Worm (Caenorhabditis elegans) whole organism, L3 larva: ENCODE results near the gene pri-1.
A peak's percentile ranks its signal among the peaks of the same experiment; 100 is the strongest.

ENCODE experiments used
- R02D3.7 ChIP-seq: fragments of 150-350 bp; optimal IDR thresholded peaks from 2 replicates; lab custom pipeline; 2014; ENCODE audit warnings: missing biosample characterization, missing genetic modification characterization
- ZK546.5 ChIP-seq: sonication (generic microtip); optimal IDR thresholded peaks from 2 replicates; lab custom pipeline; 2017; ENCODE audit warnings: missing biosample characterization, missing genetic modification characterization
- ama-1 ChIP-seq: fragments of 150-350 bp; optimal IDR thresholded peaks from 2 replicates; lab custom pipeline; 2018
- ceh-16 ChIP-seq: sonication (generic microtip); optimal IDR thresholded peaks from 2 replicates; lab custom pipeline; 2017; ENCODE audit warnings: missing biosample characterization, missing genetic modification characterization
- ceh-28 ChIP-seq: fragments of 150-350 bp; optimal IDR thresholded peaks from 2 replicates; lab custom pipeline; 2014; ENCODE audit warnings: missing biosample characterization, missing genetic modification reagents, missing genetic modification characterization
- ceh-82 ChIP-seq: fragments of 150-350 bp; optimal IDR thresholded peaks from 2 replicates; lab custom pipeline; 2014; ENCODE audit warnings: missing biosample characterization, missing genetic modification characterization
- ceh-9 ChIP-seq: sonication (generic microtip); optimal IDR thresholded peaks from 2 replicates; lab custom pipeline; 2018; ENCODE audit warnings: missing biosample characterization, missing genetic modification characterization
- daf-12 ChIP-seq: fragments of 150-350 bp; optimal IDR thresholded peaks from 2 replicates; lab custom pipeline; 2014; ENCODE audit warnings: missing biosample characterization, missing genetic modification reagents, missing genetic modification characterization
- egl-27 ChIP-seq: sonication (generic microtip); optimal IDR thresholded peaks from 4 replicates; lab custom pipeline; 2017; ENCODE audit warnings: missing biosample characterization, missing genetic modification reagents, missing genetic modification characterization
- egl-5 ChIP-seq: fragments of 150-350 bp; optimal IDR thresholded peaks from 2 replicates; lab custom pipeline; 2017; ENCODE audit warnings: missing biosample characterization, missing genetic modification reagents, missing genetic modification characterization, inconsistent platforms
- elt-1 ChIP-seq: fragments of 150-350 bp; optimal IDR thresholded peaks from 2 replicates; lab custom pipeline; 2014; ENCODE audit warnings: missing biosample characterization, missing genetic modification characterization
- elt-2 ChIP-seq: sonication (generic microtip); optimal IDR thresholded peaks from 2 replicates; lab custom pipeline; 2016; ENCODE audit warnings: missing genetic modification reagents, mild to moderate bottlenecking, missing genetic modification characterization, missing compliant biosample characterization
- elt-3 ChIP-seq, 3 experiments: fragments of 150-350 bp in 1 of 3; sonication (generic microtip) in 2 of 3; optimal IDR thresholded peaks; 2 replicates in 2 of 3; 4 replicates in 1 of 3; lab custom pipeline; 2014 to 2017; ENCODE audit warnings: missing biosample characterization in 3 of 3, missing genetic modification characterization in 3 of 3
- fkh-10 ChIP-seq: sonication (generic microtip); optimal IDR thresholded peaks from 2 replicates; lab custom pipeline; 2017; ENCODE audit warnings: missing biosample characterization, missing genetic modification reagents, missing genetic modification characterization
- fkh-2 ChIP-seq: fragments of 150-350 bp; optimal IDR thresholded peaks from 2 replicates; lab custom pipeline; 2014; ENCODE audit warnings: missing biosample characterization, missing genetic modification reagents, missing genetic modification characterization
- fos-1 ChIP-seq: fragments of 150-350 bp; optimal IDR thresholded peaks from 2 replicates; lab custom pipeline; 2014; ENCODE audit warnings: missing biosample characterization, missing genetic modification characterization
- hmg-11 ChIP-seq: sonication (generic microtip); optimal IDR thresholded peaks from 2 replicates; lab custom pipeline; 2016; ENCODE audit warnings: missing genetic modification characterization, missing compliant biosample characterization
- jun-1 ChIP-seq: fragments of 150-350 bp; optimal IDR thresholded peaks from 2 replicates; lab custom pipeline; 2014; ENCODE audit warnings: missing biosample characterization, missing genetic modification reagents, missing genetic modification characterization
- lin-15B ChIP-seq: fragments of 150-350 bp; optimal IDR thresholded peaks from 2 replicates; lab custom pipeline; 2014; ENCODE audit warnings: missing biosample characterization, missing genetic modification characterization
- lin-39 ChIP-seq: fragments of 150-350 bp; optimal IDR thresholded peaks from 2 replicates; lab custom pipeline; 2018; ENCODE audit warnings: missing biosample characterization, missing genetic modification reagents, missing genetic modification characterization
- lsy-12 ChIP-seq: sonication (generic microtip); optimal IDR thresholded peaks from 2 replicates; lab custom pipeline; 2016; ENCODE audit warnings: mild to moderate bottlenecking, missing genetic modification characterization, missing compliant biosample characterization
- mdl-1 ChIP-seq: fragments of 150-350 bp; optimal IDR thresholded peaks from 2 replicates; lab custom pipeline; 2014; ENCODE audit warnings: missing biosample characterization, missing genetic modification characterization
- mml-1 ChIP-seq: fragments of 150-350 bp; sonication (generic microtip); optimal IDR thresholded peaks from 3 replicates; lab custom pipeline; 2014; ENCODE audit warnings: missing biosample characterization, missing genetic modification characterization
- nfya-1 ChIP-seq: sonication (generic microtip); optimal IDR thresholded peaks from 2 replicates; lab custom pipeline; 2017; ENCODE audit warnings: missing genetic modification characterization, mild to moderate bottlenecking, missing compliant biosample characterization, antibody characterized with exemption, moderate library complexity; ENCODE audit not compliant: insufficient read depth
- nhr-12 ChIP-seq: fragments of 150-350 bp; optimal IDR thresholded peaks from 2 replicates; lab custom pipeline; 2014; ENCODE audit warnings: missing biosample characterization, missing genetic modification characterization
- nhr-23 ChIP-seq: fragments of 150-350 bp; optimal IDR thresholded peaks from 2 replicates; lab custom pipeline; 2014; ENCODE audit warnings: missing biosample characterization, missing genetic modification reagents, missing genetic modification characterization
- nhr-237 ChIP-seq: fragments of 150-350 bp; optimal IDR thresholded peaks from 2 replicates; lab custom pipeline; 2014; ENCODE audit warnings: missing biosample characterization, missing genetic modification characterization
- nhr-25 ChIP-seq: sonication (generic microtip); optimal IDR thresholded peaks from 2 replicates; lab custom pipeline; 2017; ENCODE audit warnings: missing biosample characterization, missing genetic modification characterization
- nhr-28 ChIP-seq: fragments of 150-350 bp; optimal IDR thresholded peaks from 2 replicates; lab custom pipeline; 2014; ENCODE audit warnings: missing biosample characterization, missing genetic modification characterization
- nhr-43 ChIP-seq: sonication (generic microtip); optimal IDR thresholded peaks from 2 replicates; lab custom pipeline; 2016; ENCODE audit warnings: mild to moderate bottlenecking, missing genetic modification characterization, missing compliant biosample characterization; ENCODE audit not compliant: poor library complexity, severe bottlenecking
- nhr-67 ChIP-seq: fragments of 150-350 bp; optimal IDR thresholded peaks from 2 replicates; lab custom pipeline; 2014; ENCODE audit warnings: missing biosample characterization, missing genetic modification characterization
- pha-4 ChIP-seq: fragments of 150-350 bp; optimal IDR thresholded peaks from 2 replicates; lab custom pipeline; 2014; ENCODE audit warnings: missing biosample characterization, missing genetic modification reagents, missing genetic modification characterization
- pqm-1 ChIP-seq: fragments of 150-350 bp; optimal IDR thresholded peaks from 2 replicates; lab custom pipeline; 2017; ENCODE audit warnings: missing biosample characterization, missing genetic modification characterization, inconsistent platforms
- sea-2 ChIP-seq: fragments of 150-350 bp; sonication (generic microtip); optimal IDR thresholded peaks from 4 replicates; lab custom pipeline; 2014; ENCODE audit warnings: missing biosample characterization, missing genetic modification reagents, missing genetic modification characterization
- skn-1 ChIP-seq: fragments of 150-350 bp; optimal IDR thresholded peaks from 2 replicates; lab custom pipeline; 2014; ENCODE audit warnings: missing biosample characterization, missing genetic modification characterization
- snpc-4 ChIP-seq: fragments of 150-350 bp; optimal IDR thresholded peaks from 2 replicates; lab custom pipeline; 2014; ENCODE audit warnings: missing biosample characterization, missing genetic modification characterization
- tbx-2 ChIP-seq: sonication (generic microtip); optimal IDR thresholded peaks from 2 replicates; lab custom pipeline; 2016; ENCODE audit warnings: mild to moderate bottlenecking, missing genetic modification characterization, missing compliant biosample characterization
- unc-39 ChIP-seq: sonication (generic microtip); optimal IDR thresholded peaks from 4 replicates; lab custom pipeline; 2017; ENCODE audit warnings: missing biosample characterization, missing genetic modification characterization
- ztf-11 ChIP-seq: fragments of 150-350 bp; optimal IDR thresholded peaks from 2 replicates; lab custom pipeline; 2014; ENCODE audit warnings: missing biosample characterization, missing genetic modification characterization
- ztf-4 ChIP-seq: fragments of 150-350 bp; optimal IDR thresholded peaks from 2 replicates; lab custom pipeline; 2014; ENCODE audit warnings: missing biosample characterization, missing genetic modification characterization

pri-1 gene

ce11 chrIII:9631117-9631655 is 17.1 kb upstream of the pri-1 start, which contains the start of gene ubc-7 (continued):
- no peak for TF ChIP-seq mml-1 (tag; lab: Kevin White, UChicago)
- no peak for TF ChIP-seq pqm-1 (tag; lab: Kevin White, UChicago)
- TF ChIP-seq lin-39: peak; percentile 71
- TF ChIP-seq lsy-12 (tag; lab: Kevin White, UChicago): peak; percentile 36
- TF ChIP-seq ceh-82 (tag; lab: Kevin White, UChicago): peak; percentile 57
- TF ChIP-seq skn-1 (tag; lab: Kevin White, UChicago): peak; percentile 53
- TF ChIP-seq nhr-237 (tag; lab: Kevin White, UChicago): no peak
- no peak for TF ChIP-seq fos-1 (tag; lab: Kevin White, UChicago)
- peak; percentile 95 for TF ChIP-seq pha-4
- no peak for TF ChIP-seq nhr-12 (tag; lab: Kevin White, UChicago)
- TF ChIP-seq egl-5: peak; percentile 95

DNA sequence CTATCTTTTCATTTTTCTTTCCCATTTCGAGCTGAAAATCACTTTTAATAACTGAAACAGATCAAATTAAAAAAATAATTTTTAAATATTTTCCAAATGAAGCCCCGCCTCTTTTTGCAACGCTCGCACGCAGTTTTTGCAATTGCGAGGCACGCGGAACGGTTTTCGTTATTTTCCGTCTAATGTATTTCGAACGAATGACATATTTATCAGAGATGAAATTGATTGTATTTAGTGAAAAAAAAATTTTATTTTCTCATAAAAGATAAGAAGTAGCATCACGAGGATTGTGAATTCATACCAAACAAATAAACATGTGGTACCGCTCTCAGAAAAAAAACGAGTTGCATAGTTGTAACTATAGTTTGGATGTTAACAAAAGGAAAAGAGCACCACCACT is 15.8 kb upstream of the pri-1 start, which contains the start of gene rpac-19:
rpac-19 (minus strand) TSS at position 31 of the 400 bp plus-strand sequence.
- TF ChIP-seq ama-1 (lab: Kevin White, UChicago) (peak; percentile 93), ceh-9 (tag; lab: Kevin White, UChicago) (no peak), nhr-43 (tag; lab: Kevin White, UChicago) (peak; percentile 77), snpc-4 (tag; lab: Kevin White, UChicago) (peak; percentile 53), hmg-11 (tag; lab: Kevin White, UChicago) (peak; percentile 71), nhr-67 (tag; lab: Kevin White, UChicago) (peak; percentile 25), lin-15B (peak; percentile 6), fos-1 (tag; lab: Kevin White, UChicago) (no peak), ztf-4 (tag; lab: Kevin White, UChicago) (no peak), nhr-23 (tag; lab: Kevin White, UChicago) (peak; percentile 72), egl-5 (peak; percentile 56), skn-1 (tag; lab: Kevin White, UChicago) (peak; percentile 33), ceh-82 (tag; lab: Kevin White, UChicago) (no peak), mdl-1 (tag; lab: Kevin White, UChicago) (no peak), fkh-10 (GFP tag; lab: Kevin White, UChicago) (no peak), nfya-1 (tag; lab: Kevin White, UChicago) (peak; percentile 66), mml-1 (tag; lab: Kevin White, UChicago) (no peak), sea-2 (no peak), ceh-16 (tag; lab: Kevin White, UChicago) (no peak), R02D3.7 (tag; lab: Kevin White, UChicago) (no peak), fkh-2 (tag; lab: Kevin White, UChicago) (no peak), lin-39 (peak; percentile 16), unc-39 (no peak), ztf-11 (tag; lab: Kevin White, UChicago) (no peak), elt-2 (tag; lab: Kevin White, UChicago) (peak; percentile 80), pha-4 (peak; percentile 82), daf-12 (tag; lab: Kevin White, UChicago) (no peak), nhr-237 (tag; lab: Kevin White, UChicago) (no peak), lsy-12 (tag; lab: Kevin White, UChicago) (peak; percentile 80), ceh-28 (tag; lab: Kevin White, UChicago) (no peak), ZK546.5 (no peak), tbx-2 (tag; lab: Kevin White, UChicago) (peak; percentile 29), nhr-12 (tag; lab: Kevin White, UChicago) (no peak), elt-1 (no peak), nhr-25 (peak; percentile 37), egl-27 (tag; lab: Kevin White, UChicago) (no peak), jun-1 (tag; lab: Kevin White, UChicago) (peak; percentile 36), pqm-1 (tag; lab: Kevin White, UChicago) (no peak), nhr-28 (tag; lab: Kevin White, UChicago) (no peak), elt-3 (tag; optimal IDR thresholded peaks at IDR 0.05; lab: Kevin White, UChicago) (no peak)
